Fruit fly (Drosophila melanogaster): ENCODE data around the gene scf.

dm6 chr3L:1258547-1258946 is 39.9 kb upstream of the scf start:
- no peak for TF ChIP-seq hkb (optimal IDR thresholded peaks at IDR 0.05)
- no peak for TF ChIP-seq hkb (GFP tag; IDR thresholded peaks at IDR 0.05)
- TF ChIP-seq seq (GFP tag; IDR thresholded peaks at IDR 0.05): no peak; the same call in 1 of the 2 replicates
- no peak for TF ChIP-seq shn (GFP tag; optimal IDR thresholded peaks at IDR 0.05)
- no peak for TF ChIP-seq CG15514 (GFP tag; optimal IDR thresholded peaks at IDR 0.05)
- TF ChIP-seq pho (GFP tag; optimal IDR thresholded peaks at IDR 0.05): no peak
- no peak for TF ChIP-seq CG9215 (GFP tag; IDR thresholded peaks at IDR 0.05)
- TF ChIP-seq Dfd (GFP tag; optimal IDR thresholded peaks at IDR 0.05): no peak
